Worm (Caenorhabditis elegans): ENCODE measurements around the gene ubc-24.

The ubc-24 gene

ce11 chrII:8441519-8441918 is 36.1 kb downstream of the ubc-24 start:
- TF ChIP-seq unc-55 (GFP tag; optimal IDR thresholded peaks at IDR 0.05) (no peak), sma-9 (GFP tag; optimal IDR thresholded peaks at IDR 0.05) (peak; percentile 25), sma-9 (tag; optimal IDR thresholded peaks at IDR 0.05) (no peak), unc-62 (GFP tag; optimal IDR thresholded peaks at IDR 0.05) (no peak), nhr-25 (tag; optimal IDR thresholded peaks at IDR 0.05) (no peak), sem-4 (tag; optimal IDR thresholded peaks at IDR 0.05) (no peak), ztf-4 (tag; optimal IDR thresholded peaks at IDR 0.05) (peak; percentile 1)

DNA sequence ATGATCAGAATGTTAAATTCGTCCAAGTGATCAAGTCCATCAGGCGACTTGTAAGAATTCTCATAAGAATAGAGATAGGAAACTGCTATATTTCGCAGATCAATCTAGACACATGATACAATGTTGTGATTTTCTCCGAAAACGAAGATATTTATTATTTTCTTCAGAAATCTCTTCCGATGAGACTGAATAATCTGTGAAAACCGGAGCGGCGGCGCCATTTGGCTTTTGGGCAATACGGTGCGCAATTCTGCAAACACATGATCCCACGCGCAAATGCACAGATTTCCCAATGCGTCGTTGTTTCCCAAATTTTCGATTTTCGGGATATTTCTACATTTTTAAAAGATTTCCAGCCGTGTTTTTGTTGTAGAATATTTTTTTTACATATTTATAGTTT is 36.8 kb downstream of the ubc-24 start:
- peak; percentile 17 for TF ChIP-seq blmp-1 (tag; optimal IDR thresholded peaks at IDR 0.05; ENCODE audit: insufficient read depth)
- TF ChIP-seq fos-1 (tag; optimal IDR thresholded peaks at IDR 0.05), result peak; percentile 16
- TF ChIP-seq unc-62 (GFP tag; optimal IDR thresholded peaks at IDR 0.05), result no peak
- no peak for TF ChIP-seq aly-2 (tag; optimal IDR thresholded peaks at IDR 0.05)
- no peak for TF ChIP-seq nhr-6 (tag; optimal IDR thresholded peaks at IDR 0.05)
- no peak for TF ChIP-seq nhr-77 (tag; optimal IDR thresholded peaks at IDR 0.05)
- TF ChIP-seq lin-13 (GFP tag; optimal IDR thresholded peaks at IDR 0.05), result no peak
- TF ChIP-seq R02D3.7 (tag; optimal IDR thresholded peaks at IDR 0.05), result no peak
- TF ChIP-seq sma-3 (GFP tag; optimal IDR thresholded peaks at IDR 0.05), result peak; percentile 67
- TF ChIP-seq elt-1 (tag; optimal IDR thresholded peaks at IDR 0.05), result no peak
- TF ChIP-seq nhr-21 (tag; optimal IDR thresholded peaks at IDR 0.05), result peak; percentile 65
- TF ChIP-seq lsy-2 (tag; optimal IDR thresholded peaks at IDR 0.05), result peak; percentile 76 to 93
- no peak for TF ChIP-seq zag-1 (tag; optimal IDR thresholded peaks at IDR 0.05)
- TF ChIP-seq ztf-11 (tag; optimal IDR thresholded peaks at IDR 0.05), result no peak
- TF ChIP-seq C34F6.9 (tag; optimal IDR thresholded peaks at IDR 0.05), result peak; percentile 43
- peak; percentile 1 for TF ChIP-seq F13H6.1 (tag; optimal IDR thresholded peaks at IDR 0.05)
- no peak for TF ChIP-seq peb-1 (tag; optimal IDR thresholded peaks at IDR 0.05)
- TF ChIP-seq ZK546.5 (tag; optimal IDR thresholded peaks at IDR 0.05), result no peak
- TF ChIP-seq nhr-129 (tag; optimal IDR thresholded peaks at IDR 0.05), result no peak
- peak; percentile 60 for TF ChIP-seq sma-9 (GFP tag; optimal IDR thresholded peaks at IDR 0.05)
- no peak for TF ChIP-seq sma-9 (tag; optimal IDR thresholded peaks at IDR 0.05)
- TF ChIP-seq nhr-237 (tag; optimal IDR thresholded peaks at IDR 0.05), result no peak
- TF ChIP-seq elt-3 (tag; optimal IDR thresholded peaks at IDR 0.05), result no peak
- no peak for TF ChIP-seq lin-39 (tag; optimal IDR thresholded peaks at IDR 0.05)
- TF ChIP-seq nhr-23 (tag; optimal IDR thresholded peaks at IDR 0.05), result no peak
- TF ChIP-seq sem-4 (tag; optimal IDR thresholded peaks at IDR 0.05), result no peak
- no peak for TF ChIP-seq nhr-12 (tag; optimal IDR thresholded peaks at IDR 0.05)
- TF ChIP-seq mbf-1 (tag; optimal IDR thresholded peaks at IDR 0.05), result no peak
- no peak for TF ChIP-seq skn-1 (tag; optimal IDR thresholded peaks at IDR 0.05)
- no peak for TF ChIP-seq mab-5 (tag; optimal IDR thresholded peaks at IDR 0.05)
- no peak for TF ChIP-seq ceh-16 (tag; optimal IDR thresholded peaks at IDR 0.05)
- TF ChIP-seq mdl-1 (tag; optimal IDR thresholded peaks at IDR 0.05), result no peak
- no peak for TF ChIP-seq lin-11 (tag; optimal IDR thresholded peaks at IDR 0.05)
- TF ChIP-seq Y55F3AM.14 (GFP tag; optimal IDR thresholded peaks at IDR 0.05), result peak; percentile 42
- peak; percentile 59 for TF ChIP-seq unc-55 (GFP tag; optimal IDR thresholded peaks at IDR 0.05)
- TF ChIP-seq snpc-4 (tag; optimal IDR thresholded peaks at IDR 0.05), result no peak
- TF ChIP-seq gmeb-1 (tag; optimal IDR thresholded peaks at IDR 0.05), result peak; percentile 53
- no peak for TF ChIP-seq alr-1 (tag; optimal IDR thresholded peaks at IDR 0.05)
- no peak for TF ChIP-seq dmd-4 (tag; optimal IDR thresholded peaks at IDR 0.05)
- peak; percentile 31 for TF ChIP-seq crh-2 (tag; optimal IDR thresholded peaks at IDR 0.05)
- peak; percentile 79 for TF ChIP-seq nhr-25 (tag; optimal IDR thresholded peaks at IDR 0.05)
- TF ChIP-seq ztf-1 (GFP tag; conservative IDR thresholded peaks at IDR 0.05), result no peak
- TF ChIP-seq nhr-10 (tag; optimal IDR thresholded peaks at IDR 0.05), result no peak
- no peak for TF ChIP-seq ceh-82 (tag; optimal IDR thresholded peaks at IDR 0.05)
- no peak for TF ChIP-seq ztf-4 (tag; optimal IDR thresholded peaks at IDR 0.05)
- TF ChIP-seq ama-1 (optimal IDR thresholded peaks at IDR 0.05), result no peak
- no peak for TF ChIP-seq unc-39 (tag; optimal IDR thresholded peaks at IDR 0.05)
- TF ChIP-seq egl-27 (tag; optimal IDR thresholded peaks at IDR 0.05), result no peak
- no peak for TF ChIP-seq nhr-11 (tag; optimal IDR thresholded peaks at IDR 0.05)

Measured in whole organism, L2 larva.